Worm (Caenorhabditis elegans) whole organism, late embryonic: ENCODE measurements around the gene F59E11.6.

Source experiments
- F13H6.1 ChIP-seq: sonication (generic microtip); optimal IDR thresholded peaks from 2 replicates; lab custom pipeline; 2016; ENCODE audit warnings: missing genetic modification characterization, missing compliant biosample characterization
- T23F11.4 ChIP-seq: fragments of 200-800 bp; sonication (Bioruptor generic); optimal IDR thresholded peaks from 2 replicates; lab custom pipeline; 2018; ENCODE audit warnings: mild to moderate bottlenecking, missing genetic modification characterization, missing compliant biosample characterization
- ahr-1 ChIP-seq: sonication (generic microtip); optimal IDR thresholded peaks from 2 replicates; lab custom pipeline; 2016; ENCODE audit warnings: missing genetic modification characterization, missing compliant biosample characterization
- ama-1 ChIP-seq: fragments of 150-350 bp; optimal IDR thresholded peaks from 2 replicates; lab custom pipeline; 2014
- ceh-18 ChIP-seq: sonication (generic microtip); optimal IDR thresholded peaks from 2 replicates; lab custom pipeline; 2016; ENCODE audit warnings: missing genetic modification characterization, missing compliant biosample characterization
- ceh-19 ChIP-seq: fragments of 200-800 bp; sonication (Bioruptor generic); optimal IDR thresholded peaks from 2 replicates; lab custom pipeline; 2018; ENCODE audit warnings: mild to moderate bottlenecking, missing genetic modification characterization, missing compliant biosample characterization
- ceh-2 ChIP-seq: sonication (generic microtip); optimal IDR thresholded peaks from 2 replicates; lab custom pipeline; 2016; ENCODE audit warnings: missing genotype, missing genetic modification characterization, missing compliant biosample characterization
- ceh-24 ChIP-seq: sonication (generic microtip); optimal IDR thresholded peaks from 2 replicates; lab custom pipeline; 2016; ENCODE audit warnings: mild to moderate bottlenecking, missing genetic modification characterization, missing compliant biosample characterization
- ceh-45 ChIP-seq: fragments of 200-800 bp; sonication (Bioruptor generic); IDR thresholded peaks from 2 replicates; pipeline ENCODE4 v1.3.6; 2022; ENCODE audit warnings: missing genetic modification reagents, missing genetic modification characterization, missing compliant biosample characterization
- ceh-48 ChIP-seq: sonication (generic microtip); optimal IDR thresholded peaks from 2 replicates; lab custom pipeline; 2016; ENCODE audit warnings: missing genetic modification characterization, inconsistent platforms, missing compliant biosample characterization
- ceh-9 ChIP-seq: sonication (generic microtip); optimal IDR thresholded peaks from 2 replicates; lab custom pipeline; 2016; ENCODE audit warnings: mild to moderate bottlenecking, missing genetic modification characterization, inconsistent platforms, missing compliant biosample characterization
- che-1 ChIP-seq: sonication (generic microtip); optimal IDR thresholded peaks from 2 replicates; lab custom pipeline; 2016; ENCODE audit warnings: mild to moderate bottlenecking, missing genetic modification characterization, missing compliant biosample characterization
- elt-2 ChIP-seq: sonication (generic microtip); optimal IDR thresholded peaks from 2 replicates; lab custom pipeline; 2016; ENCODE audit warnings: missing genetic modification reagents, missing genetic modification characterization, missing compliant biosample characterization
- ets-4 ChIP-seq: sonication (generic microtip); optimal IDR thresholded peaks from 2 replicates; lab custom pipeline; 2016; ENCODE audit warnings: missing genetic modification characterization, missing compliant biosample characterization
- fkh-10 ChIP-seq: fragments of 150-350 bp; optimal IDR thresholded peaks from 2 replicates; lab custom pipeline; 2014; ENCODE audit warnings: missing biosample characterization, missing genetic modification reagents, missing genetic modification characterization
- hlh-13 ChIP-seq: fragments of 200-800 bp; sonication (Bioruptor generic); optimal IDR thresholded peaks from 2 replicates; lab custom pipeline; 2018; ENCODE audit warnings: mild to moderate bottlenecking, missing genetic modification characterization, missing compliant biosample characterization
- hlh-30 ChIP-seq: sonication (generic microtip); optimal IDR thresholded peaks from 2 replicates; lab custom pipeline; 2017; ENCODE audit warnings: antibody characterized with exemption, missing genetic modification characterization, missing compliant biosample characterization; ENCODE audit not compliant: insufficient read depth
- hlh-6 ChIP-seq: sonication (generic microtip); optimal IDR thresholded peaks from 2 replicates; lab custom pipeline; 2016; ENCODE audit warnings: missing genotype, missing genetic modification characterization, missing compliant biosample characterization
- lim-6 ChIP-seq: sonication (generic microtip); optimal IDR thresholded peaks from 2 replicates; lab custom pipeline; 2016; ENCODE audit warnings: missing genetic modification characterization, missing compliant biosample characterization
- madf-2 ChIP-seq: sonication (generic microtip); optimal IDR thresholded peaks from 2 replicates; lab custom pipeline; 2017; ENCODE audit warnings: missing genetic modification characterization, missing compliant biosample characterization
- nhr-11 ChIP-seq: fragments of 150-350 bp; optimal IDR thresholded peaks from 2 replicates; lab custom pipeline; 2014; ENCODE audit warnings: missing biosample characterization, missing genetic modification characterization
- nhr-232 ChIP-seq: sonication (generic microtip); optimal IDR thresholded peaks from 2 replicates; lab custom pipeline; 2016; ENCODE audit warnings: missing genetic modification characterization, missing compliant biosample characterization
- npax-4 ChIP-seq: sonication (generic microtip); optimal IDR thresholded peaks from 2 replicates; lab custom pipeline; 2016; ENCODE audit warnings: missing genetic modification characterization, missing compliant biosample characterization
- odd-2 ChIP-seq: sonication (generic microtip); optimal IDR thresholded peaks from 2 replicates; lab custom pipeline; 2017; ENCODE audit warnings: antibody characterized with exemption, mild to moderate bottlenecking, missing genetic modification characterization, missing compliant biosample characterization
- pax-1 ChIP-seq: fragments of 150-350 bp; optimal IDR thresholded peaks from 2 replicates; lab custom pipeline; 2014; ENCODE audit warnings: missing biosample characterization, missing genetic modification characterization
- sdc-2 ChIP-seq: sonication (generic microtip); optimal IDR thresholded peaks from 2 replicates; lab custom pipeline; 2016; ENCODE audit warnings: missing genotype, missing genetic modification characterization, missing compliant biosample characterization
- sox-2 ChIP-seq: fragments of 200-800 bp; sonication (Bioruptor generic); IDR thresholded peaks from 2 replicates; pipeline ENCODE4 v1.3.6; 2022; ENCODE audit warnings: missing genetic modification reagents, missing genetic modification characterization, missing compliant biosample characterization
- sox-4 ChIP-seq: sonication (generic microtip); optimal IDR thresholded peaks from 2 replicates; lab custom pipeline; 2017; ENCODE audit warnings: mild to moderate bottlenecking, missing genetic modification characterization, inconsistent platforms, missing compliant biosample characterization
- unc-42 ChIP-seq: sonication (generic microtip); optimal IDR thresholded peaks from 2 replicates; lab custom pipeline; 2016; ENCODE audit warnings: missing genotype, missing genetic modification characterization, missing compliant biosample characterization
- unc-55 ChIP-seq: sonication (generic microtip); optimal IDR thresholded peaks from 2 replicates; lab custom pipeline; 2017; ENCODE audit warnings: missing biosample characterization, missing genetic modification reagents, missing genetic modification characterization
- unc-86 ChIP-seq: sonication (generic microtip); optimal IDR thresholded peaks from 2 replicates; lab custom pipeline; 2016; ENCODE audit warnings: missing genetic modification characterization, missing compliant biosample characterization
- zip-5 ChIP-seq: sonication (generic microtip); optimal IDR thresholded peaks from 2 replicates; lab custom pipeline; 2016; ENCODE audit warnings: missing genetic modification characterization, missing compliant biosample characterization
- ztf-16 ChIP-seq: sonication (generic microtip); optimal IDR thresholded peaks from 2 replicates; lab custom pipeline; 2017; ENCODE audit warnings: missing genetic modification characterization, missing compliant biosample characterization

F59E11.6 gene

ce11 chrV:8983604-8984003, 8.0 kb upstream of the F59E11.6 start, which contains the start of gene str-86:
str-86 (minus strand) TSS chrV:8983704.
- TF ChIP-seq ahr-1: no peak
- no peak for TF ChIP-seq elt-2 (tag; lab: Kevin White, UChicago)
- TF ChIP-seq npax-4 (tag; lab: Kevin White, UChicago): no peak
- no peak for TF ChIP-seq madf-2
- no peak for TF ChIP-seq F13H6.1 (tag; lab: Kevin White, UChicago)
- no peak for TF ChIP-seq ceh-2 (tag; lab: Kevin White, UChicago)
- TF ChIP-seq unc-86 (tag; lab: Kevin White, UChicago): no peak
- TF ChIP-seq T23F11.4 (GFP tag; lab: Kevin White, UChicago): no peak
- TF ChIP-seq nhr-11 (tag; lab: Kevin White, UChicago): no peak
- TF ChIP-seq pax-1 (tag; lab: Kevin White, UChicago): no peak
- TF ChIP-seq ama-1: no peak
- no peak for TF ChIP-seq lim-6 (tag; lab: Kevin White, UChicago)
- no peak for TF ChIP-seq sox-4
- TF ChIP-seq ceh-45: no peak
- TF ChIP-seq ztf-16 (tag; lab: Kevin White, UChicago): no peak
- no peak for TF ChIP-seq ceh-18
- TF ChIP-seq odd-2 (tag; lab: Kevin White, UChicago): no peak

- no peak for TF ChIP-seq ztf-16 (tag; lab: Kevin White, UChicago)
Measured at ce11 chrV:8984783-8985182, 6.8 kb upstream of the F59E11.6 start.

DNA sequence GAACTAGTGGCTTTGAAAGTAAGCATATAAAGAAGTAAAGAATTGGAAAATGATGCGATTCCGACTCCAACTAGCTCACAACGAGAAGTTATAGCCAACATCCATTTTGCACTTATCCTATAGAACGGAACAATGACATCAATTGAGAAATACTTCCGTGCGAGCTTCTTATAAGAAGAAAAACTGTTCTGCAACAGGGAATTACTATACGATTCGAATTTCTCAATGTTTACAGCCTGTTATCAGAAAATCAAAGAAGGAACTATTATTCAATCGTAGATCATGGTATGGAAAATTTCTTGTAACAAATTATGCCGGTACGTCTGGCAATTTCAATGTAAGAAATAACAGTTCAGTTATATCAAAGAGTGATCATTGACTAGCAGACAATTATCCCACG, 5.8 kb upstream of the F59E11.6 start, which contains the start of gene str-85:
str-85 (minus strand) TSS at position 101 of the 400 bp plus-strand sequence.
- TF ChIP-seq ceh-18: no peak
- TF ChIP-seq lim-6 (tag; lab: Kevin White, UChicago): no peak
- no peak for TF ChIP-seq unc-42
- TF ChIP-seq nhr-232: no peak
- TF ChIP-seq elt-2 (tag; lab: Kevin White, UChicago): no peak
- no peak for TF ChIP-seq ets-4 (tag; lab: Kevin White, UChicago)
- no peak for TF ChIP-seq ceh-24
- no peak for TF ChIP-seq ceh-9 (tag; lab: Kevin White, UChicago)
- TF ChIP-seq sox-2 (GFP tag; lab: Robert Waterston, UW): no peak

ce11 chrV:8988104-8988503, 3.5 kb upstream of the F59E11.6 start, which contains the start of gene str-87:
str-87 (minus strand) TSS chrV:8988204.
- TF ChIP-seq che-1 (tag; lab: Kevin White, UChicago) (no peak), fkh-10 (GFP tag; lab: Kevin White, UChicago) (no peak), ceh-18 (no peak), sox-2 (GFP tag; lab: Robert Waterston, UW) (no peak), hlh-13 (GFP tag; lab: Kevin White, UChicago) (no peak), ceh-2 (tag; lab: Kevin White, UChicago) (no peak), npax-4 (tag; lab: Kevin White, UChicago) (no peak), hlh-6 (no peak)
- TF ChIP-seq, all 69 proteins: peak for 0

ce11 chrV:8990194-8990649, 1.4 kb upstream of the F59E11.6 start, which contains the start of gene F59E11.7:
F59E11.7 (plus strand) TSS chrV:8990244.
- no peak for TF ChIP-seq sdc-2 (tag; lab: Kevin White, UChicago)
- TF ChIP-seq T23F11.4 (GFP tag; lab: Kevin White, UChicago): no peak
- TF ChIP-seq ceh-19 (GFP tag; lab: Kevin White, UChicago): no peak
- TF ChIP-seq ets-4 (tag; lab: Kevin White, UChicago): no peak
- TF ChIP-seq ceh-48: no peak
- TF ChIP-seq zip-5 (tag; lab: Kevin White, UChicago): no peak
- TF ChIP-seq nhr-11 (tag; lab: Kevin White, UChicago): no peak
- TF ChIP-seq hlh-30 (tag; lab: Kevin White, UChicago): no peak
- no peak for TF ChIP-seq unc-55 (GFP tag; lab: Kevin White, UChicago)
